Worm (Caenorhabditis elegans): ENCODE measurements around the gene idpb-1.
A peak's percentile ranks its signal among the peaks of the same experiment; 100 is the strongest.

idpb-1 gene

ce11 chrII:5105020-5105419, 3.2 kb downstream of the idpb-1 start:
- TF ChIP-seq nhr-12 (tag; optimal IDR thresholded peaks at IDR 0.05) = no peak
- TF ChIP-seq ZK546.5 (tag; optimal IDR thresholded peaks at IDR 0.05) = no peak
- TF ChIP-seq ama-1 (optimal IDR thresholded peaks at IDR 0.05) = peak; percentile 20
- peak; percentile 87 for TF ChIP-seq nhr-43 (tag; optimal IDR thresholded peaks at IDR 0.05; ENCODE audit: poor library complexity, severe bottlenecking)
- peak; percentile 68 for TF ChIP-seq aly-2 (tag; optimal IDR thresholded peaks at IDR 0.05)
- peak; percentile 75 for TF ChIP-seq tbx-2 (tag; optimal IDR thresholded peaks at IDR 0.05)
- no peak for TF ChIP-seq nhr-25 (tag; optimal IDR thresholded peaks at IDR 0.05)
- TF ChIP-seq unc-39 (tag; optimal IDR thresholded peaks at IDR 0.05) = no peak
- TF ChIP-seq jun-1 (tag; optimal IDR thresholded peaks at IDR 0.05) = peak; percentile 11
- no peak for TF ChIP-seq eor-1 (tag; optimal IDR thresholded peaks at IDR 0.05)
- TF ChIP-seq nfya-1 (tag; optimal IDR thresholded peaks at IDR 0.05; ENCODE audit: insufficient read depth) = peak; percentile 78
- peak; percentile 21 for TF ChIP-seq snpc-4 (tag; optimal IDR thresholded peaks at IDR 0.05)
- TF ChIP-seq sea-2 (GFP tag; optimal IDR thresholded peaks at IDR 0.05) = no peak
- no peak for TF ChIP-seq ceh-82 (tag; optimal IDR thresholded peaks at IDR 0.05)
- peak in 1 of 3 experiments; percentile 48 for TF ChIP-seq elt-3 (tag; optimal IDR thresholded peaks at IDR 0.05)
- no peak for TF ChIP-seq fkh-2 (tag; optimal IDR thresholded peaks at IDR 0.05)
- no peak for TF ChIP-seq skn-1 (tag; optimal IDR thresholded peaks at IDR 0.05)
- TF ChIP-seq nhr-23 (tag; optimal IDR thresholded peaks at IDR 0.05) = peak; percentile 69
- TF ChIP-seq ceh-9 (tag; optimal IDR thresholded peaks at IDR 0.05) = no peak
- TF ChIP-seq R02D3.7 (tag; optimal IDR thresholded peaks at IDR 0.05) = no peak
- no peak for TF ChIP-seq pqm-1 (tag; optimal IDR thresholded peaks at IDR 0.05)
- peak; percentile 4 for TF ChIP-seq zag-1 (tag; optimal IDR thresholded peaks at IDR 0.05)
- no peak for TF ChIP-seq mdl-1 (tag; optimal IDR thresholded peaks at IDR 0.05)
- TF ChIP-seq ceh-16 (tag; optimal IDR thresholded peaks at IDR 0.05) = no peak
- TF ChIP-seq egl-27 (tag; optimal IDR thresholded peaks at IDR 0.05) = peak; percentile 67
- no peak for TF ChIP-seq mml-1 (tag; optimal IDR thresholded peaks at IDR 0.05)
- no peak for TF ChIP-seq nhr-237 (tag; optimal IDR thresholded peaks at IDR 0.05)
- peak; percentile 41 for TF ChIP-seq lin-39 (tag; optimal IDR thresholded peaks at IDR 0.05)
- TF ChIP-seq fkh-10 (GFP tag; optimal IDR thresholded peaks at IDR 0.05) = no peak
- no peak for TF ChIP-seq ceh-28 (tag; optimal IDR thresholded peaks at IDR 0.05)
- TF ChIP-seq nhr-28 (tag; optimal IDR thresholded peaks at IDR 0.05) = no peak
- TF ChIP-seq nhr-11 (tag; optimal IDR thresholded peaks at IDR 0.05) = no peak
- no peak for TF ChIP-seq egl-5 (tag; optimal IDR thresholded peaks at IDR 0.05)
- TF ChIP-seq hmg-11 (tag; optimal IDR thresholded peaks at IDR 0.05) = peak; percentile 83
- no peak for TF ChIP-seq nhr-67 (tag; optimal IDR thresholded peaks at IDR 0.05)
- no peak for TF ChIP-seq ztf-11 (tag; optimal IDR thresholded peaks at IDR 0.05)
- peak; percentile 80 for TF ChIP-seq elt-2 (tag; optimal IDR thresholded peaks at IDR 0.05)
- no peak for TF ChIP-seq daf-12 (tag; optimal IDR thresholded peaks at IDR 0.05)
- TF ChIP-seq elt-1 (tag; optimal IDR thresholded peaks at IDR 0.05) = no peak
- peak; percentile 19 for TF ChIP-seq ztf-4 (tag; optimal IDR thresholded peaks at IDR 0.05)
- peak; percentile 34 for TF ChIP-seq nhr-77 (tag; optimal IDR thresholded peaks at IDR 0.05)
- peak; percentile 78 for TF ChIP-seq lsy-12 (tag; optimal IDR thresholded peaks at IDR 0.05)
- TF ChIP-seq unc-62 (GFP tag; optimal IDR thresholded peaks at IDR 0.05) = no peak
- peak; percentile 78 for TF ChIP-seq pha-4 (tag; optimal IDR thresholded peaks at IDR 0.05)
- no peak for TF ChIP-seq nhr-76 (tag; optimal IDR thresholded peaks at IDR 0.05)
- TF ChIP-seq lin-15B (tag; optimal IDR thresholded peaks at IDR 0.05) = peak; percentile 6

- TF ChIP-seq skn-1 (tag; optimal IDR thresholded peaks at IDR 0.05) = no peak
- no peak for TF ChIP-seq ceh-82 (tag; optimal IDR thresholded peaks at IDR 0.05)
- no peak for TF ChIP-seq nhr-76 (tag; optimal IDR thresholded peaks at IDR 0.05)
- TF ChIP-seq jun-1 (tag; optimal IDR thresholded peaks at IDR 0.05) = peak; percentile 36
- no peak for TF ChIP-seq ztf-11 (tag; optimal IDR thresholded peaks at IDR 0.05)
- no peak for TF ChIP-seq nfya-1 (tag; optimal IDR thresholded peaks at IDR 0.05; ENCODE audit: insufficient read depth)
- peak; percentile 38 for TF ChIP-seq pha-4 (tag; optimal IDR thresholded peaks at IDR 0.05)
- no peak for TF ChIP-seq nhr-25 (tag; optimal IDR thresholded peaks at IDR 0.05)
- peak; percentile 80 for TF ChIP-seq elt-2 (tag; optimal IDR thresholded peaks at IDR 0.05)
- TF ChIP-seq pqm-1 (tag; optimal IDR thresholded peaks at IDR 0.05) = peak; percentile 38
- TF ChIP-seq nhr-11 (tag; optimal IDR thresholded peaks at IDR 0.05) = no peak
- TF ChIP-seq egl-27 (tag; optimal IDR thresholded peaks at IDR 0.05) = no peak
Measured at ce11 chrII:5109693-5110092, 7.9 kb downstream of the idpb-1 start, which contains the start of gene F09C12.2. Gene F09C12.2, plus strand, starts transcription at chrII:5110012.

Measured in whole organism, L3 larva.